Fruit fly (Drosophila melanogaster): ENCODE measurements around the gene CG32269.
A peak's percentile ranks its signal among the peaks of the same experiment; 100 is the strongest.

CG32269 gene

DNA sequence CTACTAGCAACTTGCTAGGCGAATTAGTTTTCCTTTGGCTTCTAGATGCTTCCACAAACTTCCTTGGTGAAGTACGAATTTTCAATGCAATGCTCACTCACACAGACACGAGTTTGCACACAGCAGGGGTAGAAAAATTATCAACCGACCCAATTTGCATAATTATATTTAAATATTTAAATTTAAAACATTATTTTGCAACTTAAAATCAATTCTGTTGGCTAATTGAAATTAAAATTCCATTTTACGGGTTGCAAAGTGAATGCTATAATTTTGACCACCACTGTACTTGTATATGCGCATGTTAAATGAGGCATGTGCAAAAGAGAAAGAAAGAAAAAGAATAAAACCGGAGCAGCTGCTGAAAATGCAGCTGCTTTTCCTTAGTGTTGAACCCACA, 14.7 kb downstream of the CG32269 start (continued):
- TF ChIP-seq lilli (GFP tag; optimal IDR thresholded peaks at IDR 0.05), result peak; percentile 81
- TF ChIP-seq eyg (GFP tag; optimal IDR thresholded peaks at IDR 0.05), result no peak
- peak; percentile 94 for TF ChIP-seq CG14441 (GFP tag; IDR thresholded peaks at IDR 0.05)
- peak; percentile 96 to 97 for TF ChIP-seq bsh (GFP tag; optimal IDR thresholded peaks at IDR 0.05)
- TF ChIP-seq CG8359 (GFP tag; optimal IDR thresholded peaks at IDR 0.05; ENCODE audit: borderline replicate concordance), result peak; percentile 73
- TF ChIP-seq ken (GFP tag; IDR thresholded peaks at IDR 0.05), result peak; percentile 89
- peak; percentile 94 for TF ChIP-seq CG2199 (GFP tag; IDR thresholded peaks at IDR 0.05)
- no peak for TF ChIP-seq CG7786 (GFP tag; optimal IDR thresholded peaks at IDR 0.05)
- TF ChIP-seq CG11247 (GFP tag; IDR thresholded peaks at IDR 0.05), result peak; percentile 92
- no peak for TF ChIP-seq CG17912 (GFP tag; optimal IDR thresholded peaks at IDR 0.05)
- peak; percentile 77 for TF ChIP-seq Taf1 (GFP tag; IDR thresholded peaks at IDR 0.05)
- peak; percentile 90 for TF ChIP-seq jigr1 (GFP tag; IDR thresholded peaks at IDR 0.05)
- TF ChIP-seq Tbp (GFP tag; optimal IDR thresholded peaks at IDR 0.05), result no peak
- peak; percentile 13 for TF ChIP-seq CG11398 (GFP tag; optimal IDR thresholded peaks at IDR 0.05)
- TF ChIP-seq zen (tag; optimal IDR thresholded peaks at IDR 0.05), result peak; percentile 97
- peak; percentile 81 for TF ChIP-seq CG2889 (GFP tag; IDR thresholded peaks at IDR 0.05)
- TF ChIP-seq crc (GFP tag; optimal IDR thresholded peaks at IDR 0.05), result no peak
- TF ChIP-seq CG15073 (GFP tag; optimal IDR thresholded peaks at IDR 0.05), result peak; percentile 76
- peak; percentile 70 for TF ChIP-seq Adf1 (GFP tag; IDR thresholded peaks at IDR 0.05)
- no peak for TF ChIP-seq fru (optimal IDR thresholded peaks at IDR 0.05)
- TF ChIP-seq phol (tag; optimal IDR thresholded peaks at IDR 0.05), result peak; percentile 92
- TF ChIP-seq sr (GFP tag; IDR thresholded peaks at IDR 0.05), result peak; percentile 54; the same call in 1 of the 3 replicates
- peak; percentile 96 for TF ChIP-seq fd96Cb (tag; optimal IDR thresholded peaks at IDR 0.05)
- TF ChIP-seq Sox100B (GFP tag; optimal IDR thresholded peaks at IDR 0.05), result peak; percentile 93
- peak; percentile 93 for TF ChIP-seq Atf6 (GFP tag; IDR thresholded peaks at IDR 0.05)
- peak; percentile 76 for TF ChIP-seq CG10321 (GFP tag; IDR thresholded peaks at IDR 0.05)
- TF ChIP-seq Lhr (GFP tag; optimal IDR thresholded peaks at IDR 0.05), result peak; percentile 78
- no peak for TF ChIP-seq CG8478 (optimal IDR thresholded peaks at IDR 0.05)
- TF ChIP-seq CG9609 (GFP tag; optimal IDR thresholded peaks at IDR 0.05), result peak; percentile 13
- TF ChIP-seq CG16813 (GFP tag; IDR thresholded peaks at IDR 0.05; ENCODE audit: partially characterized antibody), result no peak
- TF ChIP-seq nau (GFP tag; optimal IDR thresholded peaks at IDR 0.05), result peak; percentile 90
- peak; percentile 96 for TF ChIP-seq CG31441 (GFP tag; IDR thresholded peaks at IDR 0.05)
- TF ChIP-seq Camta (GFP tag; optimal IDR thresholded peaks at IDR 0.05), result peak; percentile 32
- TF ChIP-seq CG4424 (GFP tag; optimal IDR thresholded peaks at IDR 0.05), result peak; percentile 88
- peak; percentile 75 for TF ChIP-seq TFAM (GFP tag; optimal IDR thresholded peaks at IDR 0.05)
- TF ChIP-seq pho (GFP tag; optimal IDR thresholded peaks at IDR 0.05), result peak; percentile 29
- TF ChIP-seq H15 (GFP tag; IDR thresholded peaks at IDR 0.05), result peak; percentile 91
- peak; percentile 86 for TF ChIP-seq gce (GFP tag; IDR thresholded peaks at IDR 0.05)
- peak; percentile 31 for TF ChIP-seq CG8944 (GFP tag; optimal IDR thresholded peaks at IDR 0.05)
- TF ChIP-seq CG34224 (GFP tag; IDR thresholded peaks at IDR 0.05; ENCODE audit: partially characterized antibody), result no peak
- peak; percentile 93 for TF ChIP-seq Xbp1 (GFP tag; optimal IDR thresholded peaks at IDR 0.05)
- peak; percentile 37 for TF ChIP-seq Ets65A (GFP tag)
- peak; percentile 39 for TF ChIP-seq Usf (GFP tag; optimal IDR thresholded peaks at IDR 0.05)
- TF ChIP-seq CG5245 (GFP tag; optimal IDR thresholded peaks at IDR 0.05), result peak; percentile 87
- no peak for TF ChIP-seq br (optimal IDR thresholded peaks at IDR 0.05)
- TF ChIP-seq CG12744 (GFP tag; optimal IDR thresholded peaks at IDR 0.05), result peak; percentile 3
- TF ChIP-seq CTCF (GFP tag; optimal IDR thresholded peaks at IDR 0.05), result peak; percentile 59
- peak; percentile 59 for TF ChIP-seq CG10543 (GFP tag; optimal IDR thresholded peaks at IDR 0.05)
- peak; percentile 95 for TF ChIP-seq Ptx1 (GFP tag; IDR thresholded peaks at IDR 0.05)
- peak; percentile 55 for TF ChIP-seq Pdp1 (GFP tag; optimal IDR thresholded peaks at IDR 0.05)
- TF ChIP-seq tx (GFP tag; optimal IDR thresholded peaks at IDR 0.05), result peak; percentile 5
- TF ChIP-seq lbe (GFP tag; optimal IDR thresholded peaks at IDR 0.05), result peak; percentile 94
- peak; percentile 94 for TF ChIP-seq Fer1 (GFP tag; optimal IDR thresholded peaks at IDR 0.05)
- peak; percentile 89 for TF ChIP-seq CG12104 (GFP tag; optimal IDR thresholded peaks at IDR 0.05)
